Fruit fly (Drosophila melanogaster) whole organism, adult: ENCODE results near the gene Tbca.

Experiments used
- CG11617 ChIP-seq: fragments of 200-800 bp; sonication (Bioruptor generic); optimal IDR thresholded peaks from 2 replicates; lab custom pipeline; 2017; ENCODE audit warnings: mild to moderate bottlenecking, missing biosample characterization, missing genetic modification reagents, missing genetic modification characterization
- CG12768 ChIP-seq: fragments of 200-800 bp; sonication (Bioruptor generic); optimal IDR thresholded peaks from 2 replicates; lab custom pipeline; 2017; ENCODE audit warnings: missing biosample characterization, missing genetic modification characterization, mild to moderate bottlenecking, moderate library complexity, missing genetic modification reagents
- CG14711 ChIP-seq: fragments of 200-800 bp; sonication (Bioruptor generic); optimal IDR thresholded peaks from 2 replicates; lab custom pipeline; 2018; ENCODE audit warnings: missing biosample characterization, mild to moderate bottlenecking, missing genetic modification characterization, moderate library complexity
- CG1620 ChIP-seq: fragments of 200-800 bp; sonication (Bioruptor generic); optimal IDR thresholded peaks from 2 replicates; lab custom pipeline; 2016; ENCODE audit warnings: missing biosample characterization, missing genetic modification characterization
- CG33017 ChIP-seq: fragments of 200-800 bp; sonication (Bioruptor generic); optimal IDR thresholded peaks from 2 replicates; lab custom pipeline; 2018; ENCODE audit warnings: missing biosample characterization, mild to moderate bottlenecking, missing genetic modification characterization, moderate library complexity
- CG5204 ChIP-seq: fragments of 200-800 bp; sonication (Bioruptor generic); optimal IDR thresholded peaks from 2 replicates; lab custom pipeline; 2016; ENCODE audit warnings: missing biosample characterization, missing genetic modification characterization
- CG7045 ChIP-seq: fragments of 200-800 bp; sonication (Bioruptor generic); optimal IDR thresholded peaks from 2 replicates; lab custom pipeline; 2017; ENCODE audit warnings: missing biosample characterization, mild to moderate bottlenecking, missing genetic modification characterization
- CG7101 ChIP-seq: fragments of 200-800 bp; sonication (Bioruptor generic); optimal IDR thresholded peaks from 2 replicates; lab custom pipeline; 2018; ENCODE audit warnings: missing biosample characterization, mild to moderate bottlenecking, missing genetic modification characterization, moderate library complexity
- Clk ChIP-seq: fragments of 200-800 bp; sonication (Bioruptor generic); optimal IDR thresholded peaks from 2 replicates; lab custom pipeline; 2017; ENCODE audit warnings: missing biosample characterization, missing genetic modification characterization
- Crg-1 ChIP-seq: fragments of 200-800 bp; sonication (Bioruptor generic); optimal IDR thresholded peaks from 2 replicates; lab custom pipeline; 2016; ENCODE audit warnings: missing biosample characterization, missing genetic modification characterization
- Hr96 ChIP-seq: fragments of 200-800 bp; sonication (Bioruptor generic); optimal IDR thresholded peaks from 2 replicates; lab custom pipeline; 2016; ENCODE audit warnings: missing biosample characterization, missing genetic modification characterization
- Mnt ChIP-seq: fragments of 200-800 bp; sonication (Bioruptor generic); optimal IDR thresholded peaks from 2 replicates; lab custom pipeline; 2016; ENCODE audit warnings: missing biosample characterization, mild to moderate bottlenecking, missing genetic modification characterization
- bab1 ChIP-seq: fragments of 200-800 bp; sonication (Bioruptor generic); optimal IDR thresholded peaks from 3 replicates; lab custom pipeline; 2019; ENCODE audit warnings: missing biosample characterization, mild to moderate bottlenecking, missing genetic modification characterization, moderate library complexity
- cic ChIP-seq: fragments of 200-800 bp; sonication (Bioruptor generic); optimal IDR thresholded peaks from 2 replicates; lab custom pipeline; 2017; ENCODE audit warnings: missing biosample characterization, mild to moderate bottlenecking, missing genetic modification characterization, moderate library complexity
- cnc ChIP-seq, 2 experiments: fragments of >200 bp; optimal IDR thresholded peaks; 2 replicates each; lab custom pipeline; 2017
- kay ChIP-seq: fragments of 200-800 bp; sonication (Bioruptor generic); peaks from one replicate; lab custom pipeline; 2016; ENCODE audit warnings: missing biosample characterization, missing genetic modification characterization, borderline replicate concordance
- ovo ChIP-seq: fragments of 200-800 bp; sonication (Bioruptor generic); optimal IDR thresholded peaks from 2 replicates; lab custom pipeline; 2016; ENCODE audit warnings: missing biosample characterization, missing genetic modification characterization
- pad ChIP-seq: fragments of 200-800 bp; sonication (Bioruptor generic); optimal IDR thresholded peaks from 3 replicates; lab custom pipeline; 2017; ENCODE audit warnings: missing biosample characterization, missing genetic modification characterization, mild to moderate bottlenecking, moderate library complexity, missing genetic modification reagents
- tj ChIP-seq: fragments of 200-800 bp; sonication (Bioruptor generic); optimal IDR thresholded peaks from 3 replicates; lab custom pipeline; 2017; ENCODE audit warnings: missing biosample characterization, mild to moderate bottlenecking, missing genetic modification characterization, moderate library complexity
- toe ChIP-seq: fragments of 200-800 bp; sonication (Bioruptor generic); optimal IDR thresholded peaks from 2 replicates; lab custom pipeline; 2016; ENCODE audit warnings: missing biosample characterization, missing genetic modification characterization

The Tbca gene

dm6 chr3R:31709142-31709541, 34.1 kb upstream of the Tbca start:
- TF ChIP-seq CG11617 (no peak), kay (GFP tag; lab: Kevin White, UChicago) (no peak), tj (no peak), CG14711 (tag; lab: Kevin White, UChicago) (no peak), Clk (GFP tag; lab: Kevin White, UChicago) (no peak), cic (no peak), Crg-1 (GFP tag; lab: Kevin White, UChicago) (no peak), pad (GFP tag; lab: Kevin White, UChicago) (no peak), CG12768 (GFP tag; lab: Kevin White, UChicago) (no peak), CG5204 (GFP tag; lab: Kevin White, UChicago) (no peak), CG1620 (GFP tag; lab: Kevin White, UChicago) (no peak), CG33017 (tag; lab: Kevin White, UChicago) (no peak), Mnt (GFP tag; lab: Kevin White, UChicago) (no peak), cnc (optimal IDR thresholded peaks at IDR 0.05; lab: Kevin White, UChicago) (no peak), CG7045 (GFP tag; lab: Kevin White, UChicago) (no peak), CG7101 (tag; lab: Kevin White, UChicago) (no peak), toe (GFP tag; lab: Kevin White, UChicago) (no peak), Hr96 (GFP tag; lab: Kevin White, UChicago) (no peak), bab1 (GFP tag; lab: Kevin White, UChicago) (no peak)

dm6 chr3R:31709769-31710168, 33.5 kb upstream of the Tbca start:
- TF ChIP-seq CG12768 (GFP tag; lab: Kevin White, UChicago) (no peak), pad (GFP tag; lab: Kevin White, UChicago) (no peak)

dm6 chr3R:31711270-31712029, 31.8 kb upstream of the Tbca start:
- TF ChIP-seq Hr96 (GFP tag; lab: Kevin White, UChicago): no peak
- TF ChIP-seq cic: no peak
- no peak for TF ChIP-seq Crg-1 (GFP tag; lab: Kevin White, UChicago)
- peak; percentile 60 for TF ChIP-seq ovo (GFP tag; lab: Kevin White, UChicago)
- no peak for TF ChIP-seq bab1 (GFP tag; lab: Kevin White, UChicago)
- no peak for TF ChIP-seq CG33017 (tag; lab: Kevin White, UChicago)
- TF ChIP-seq CG7045 (GFP tag; lab: Kevin White, UChicago): no peak
- no peak for TF ChIP-seq Clk (GFP tag; lab: Kevin White, UChicago)
- TF ChIP-seq CG12768 (GFP tag; lab: Kevin White, UChicago): no peak
- TF ChIP-seq CG1620 (GFP tag; lab: Kevin White, UChicago): no peak
- no peak for TF ChIP-seq CG14711 (tag; lab: Kevin White, UChicago)
- no peak for TF ChIP-seq Mnt (GFP tag; lab: Kevin White, UChicago)
- TF ChIP-seq cnc (optimal IDR thresholded peaks at IDR 0.05; lab: Kevin White, UChicago): no peak
- no peak for TF ChIP-seq CG7101 (tag; lab: Kevin White, UChicago)
- TF ChIP-seq tj: peak; percentile 42
- no peak for TF ChIP-seq toe (GFP tag; lab: Kevin White, UChicago)
- no peak for TF ChIP-seq CG11617
- TF ChIP-seq CG5204 (GFP tag; lab: Kevin White, UChicago): no peak
- peak; percentile 80 for TF ChIP-seq kay (GFP tag; lab: Kevin White, UChicago)
- peak; percentile 23 for TF ChIP-seq pad (GFP tag; lab: Kevin White, UChicago)

dm6 chr3R:31712585-31712984, 30.7 kb upstream of the Tbca start:
- TF ChIP-seq Hr96 (GFP tag; lab: Kevin White, UChicago): no peak
- TF ChIP-seq CG12768 (GFP tag; lab: Kevin White, UChicago): peak; percentile 2
- TF ChIP-seq cnc (optimal IDR thresholded peaks at IDR 0.05; lab: Kevin White, UChicago): no peak
- TF ChIP-seq CG11617: no peak
- peak; percentile 41 for TF ChIP-seq CG5204 (GFP tag; lab: Kevin White, UChicago)

dm6 chr3R:31713306-31714123, 29.8 kb upstream of the Tbca start, which contains the start of gene ttk:
Gene ttk, plus strand, starts transcription at chr3R:31713867.
- TF ChIP-seq CG5204 (GFP tag; lab: Kevin White, UChicago): no peak
- peak; percentile 46 for TF ChIP-seq pad (GFP tag; lab: Kevin White, UChicago)
- no peak for TF ChIP-seq CG33017 (tag; lab: Kevin White, UChicago)
- no peak for TF ChIP-seq cnc (optimal IDR thresholded peaks at IDR 0.05; lab: Kevin White, UChicago)
- TF ChIP-seq toe (GFP tag; lab: Kevin White, UChicago): no peak
- peak; percentile 8 for TF ChIP-seq bab1 (GFP tag; lab: Kevin White, UChicago)
- peak; percentile 53 for TF ChIP-seq CG12768 (GFP tag; lab: Kevin White, UChicago)
- peak; percentile 46 for TF ChIP-seq CG11617
- TF ChIP-seq CG1620 (GFP tag; lab: Kevin White, UChicago): no peak
- no peak for TF ChIP-seq cic
- no peak for TF ChIP-seq kay (GFP tag; lab: Kevin White, UChicago)
- no peak for TF ChIP-seq ovo (GFP tag; lab: Kevin White, UChicago)
- no peak for TF ChIP-seq Mnt (GFP tag; lab: Kevin White, UChicago)
- TF ChIP-seq CG7045 (GFP tag; lab: Kevin White, UChicago): no peak
- no peak for TF ChIP-seq CG14711 (tag; lab: Kevin White, UChicago)
- no peak for TF ChIP-seq Crg-1 (GFP tag; lab: Kevin White, UChicago)
- TF ChIP-seq Clk (GFP tag; lab: Kevin White, UChicago): no peak
- TF ChIP-seq CG7101 (tag; lab: Kevin White, UChicago): no peak
- peak; percentile 22 for TF ChIP-seq Hr96 (GFP tag; lab: Kevin White, UChicago)
- peak; percentile 100 for TF ChIP-seq tj
